Fruit fly (Drosophila melanogaster): ENCODE data around the gene CG17272.
A peak's percentile ranks its signal among the peaks of the same experiment; 100 is the strongest.

Gene CG17272

DNA sequence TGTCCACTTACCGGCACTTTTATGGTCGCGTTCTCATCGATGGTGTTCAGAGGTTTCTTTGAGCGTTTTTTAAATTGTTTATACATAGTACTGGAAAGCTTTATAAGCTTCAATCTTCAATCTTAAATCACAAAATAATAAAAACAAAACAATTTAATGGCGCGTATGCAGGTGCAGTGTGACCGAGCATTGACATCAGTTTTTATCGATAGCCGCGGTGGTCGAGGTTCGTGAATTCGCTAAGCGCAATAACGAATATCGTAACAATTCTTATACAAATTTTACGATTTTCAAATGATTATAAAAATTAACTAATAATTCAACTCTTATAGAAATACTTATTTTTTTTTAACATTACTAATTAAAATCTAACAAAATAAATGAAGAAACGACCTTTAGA is 8.0 kb downstream of the CG17272 start, which contains the start of gene Fancd2 (continued):
- TF ChIP-seq seq (GFP tag; IDR thresholded peaks at IDR 0.05): no peak
- TF ChIP-seq CG1603 (tag; optimal IDR thresholded peaks at IDR 0.05): no peak
- no peak for TF ChIP-seq Neu2 (GFP tag; optimal IDR thresholded peaks at IDR 0.05; ENCODE audit: borderline replicate concordance)
- TF ChIP-seq phol (tag; optimal IDR thresholded peaks at IDR 0.05): peak; percentile 84
- TF ChIP-seq CG10267 (tag; optimal IDR thresholded peaks at IDR 0.05): peak; percentile 22
- TF ChIP-seq Dll (GFP tag; IDR thresholded peaks at IDR 0.05; ENCODE audit: partially characterized antibody): peak; percentile 73
- TF ChIP-seq CG6272 (GFP tag; IDR thresholded peaks at IDR 0.05): no peak
- 0 out of 3 replicates have a peak, but pooled peaks have one; percentile 9 for TF ChIP-seq HLH4C (GFP tag; IDR thresholded peaks at IDR 0.05; ENCODE audit: partially characterized antibody)
- no peak for TF ChIP-seq dimm (GFP tag; IDR thresholded peaks at IDR 0.05)
- no peak for TF ChIP-seq CG10654 (GFP tag; optimal IDR thresholded peaks at IDR 0.05)
- no peak for TF ChIP-seq CG7963 (GFP tag; IDR thresholded peaks at IDR 0.05; ENCODE audit: partially characterized antibody)
- TF ChIP-seq CG3838 (GFP tag; optimal IDR thresholded peaks at IDR 0.05): no peak
- peak; percentile 58; the same call in 1 of the 2 replicates for TF ChIP-seq sna (GFP tag; IDR thresholded peaks at IDR 0.05; ENCODE audit: partially characterized antibody)
- TF ChIP-seq Hey (tag; optimal IDR thresholded peaks at IDR 0.05): no peak
- no peak for TF ChIP-seq CG12071 (GFP tag; optimal IDR thresholded peaks at IDR 0.05)
- peak; percentile 72 for TF ChIP-seq amos (GFP tag; IDR thresholded peaks at IDR 0.05; ENCODE audit: partially characterized antibody)
- TF ChIP-seq nerfin-1 (tag; optimal IDR thresholded peaks at IDR 0.05): no peak
- no peak for TF ChIP-seq Hr51 (GFP tag; optimal IDR thresholded peaks at IDR 0.05)
- TF ChIP-seq Hr3 (GFP tag; optimal IDR thresholded peaks at IDR 0.05): no peak
- no peak for TF ChIP-seq CG7786 (GFP tag; optimal IDR thresholded peaks at IDR 0.05)
- no peak for TF ChIP-seq eyg (GFP tag; optimal IDR thresholded peaks at IDR 0.05)
- TF ChIP-seq jigr1 (GFP tag; IDR thresholded peaks at IDR 0.05): no peak
- TF ChIP-seq CG11695 (GFP tag; IDR thresholded peaks at IDR 0.05): no peak
- TF ChIP-seq chm (GFP tag; IDR thresholded peaks at IDR 0.05): no peak
- TF ChIP-seq unc-4 (GFP tag; IDR thresholded peaks at IDR 0.05; ENCODE audit: partially characterized antibody): peak; percentile 63
- TF ChIP-seq ems (GFP tag; optimal IDR thresholded peaks at IDR 0.05): no peak
- TF ChIP-seq CG3065 (GFP tag; optimal IDR thresholded peaks at IDR 0.05): no peak
- no peak for TF ChIP-seq luna (GFP tag; optimal IDR thresholded peaks at IDR 0.05)
- no peak for TF ChIP-seq eve (GFP tag; optimal IDR thresholded peaks at IDR 0.05)
- TF ChIP-seq emc (GFP tag; optimal IDR thresholded peaks at IDR 0.05): no peak
- TF ChIP-seq prd (optimal IDR thresholded peaks at IDR 0.05): no peak
- TF ChIP-seq prd (GFP tag; IDR thresholded peaks at IDR 0.05): no peak
- TF ChIP-seq Dref (GFP tag; IDR thresholded peaks at IDR 0.05): peak; percentile 80
- TF ChIP-seq Dek (tag; optimal IDR thresholded peaks at IDR 0.05): no peak
- TF ChIP-seq sc (optimal IDR thresholded peaks at IDR 0.05): no peak
- no peak for TF ChIP-seq sc (GFP tag; optimal IDR thresholded peaks at IDR 0.05)
- TF ChIP-seq NC2α (GFP tag; optimal IDR thresholded peaks at IDR 0.05): no peak
- TF ChIP-seq Nf-YB (GFP tag; optimal IDR thresholded peaks at IDR 0.05): no peak
- TF ChIP-seq CG17186 (GFP tag; optimal IDR thresholded peaks at IDR 0.05): peak; percentile 37
- TF ChIP-seq CG1647 (GFP tag; optimal IDR thresholded peaks at IDR 0.05): no peak
- no peak for TF ChIP-seq Asciz (GFP tag; optimal IDR thresholded peaks at IDR 0.05)
- TF ChIP-seq CG2875 (GFP tag; optimal IDR thresholded peaks at IDR 0.05): no peak
- TF ChIP-seq bbx (GFP tag; IDR thresholded peaks at IDR 0.05; ENCODE audit: partially characterized antibody): peak; percentile 56; the same call in 1 of the 2 replicates
- TF ChIP-seq CG31441 (GFP tag; IDR thresholded peaks at IDR 0.05): no peak
- TF ChIP-seq CG10366 (GFP tag; IDR thresholded peaks at IDR 0.05): no peak
- no peak for TF ChIP-seq sqz (GFP tag; optimal IDR thresholded peaks at IDR 0.05)
- no peak for TF ChIP-seq CG8290 (GFP tag; optimal IDR thresholded peaks at IDR 0.05)
- no peak for TF ChIP-seq CG8290 (tag; optimal IDR thresholded peaks at IDR 0.05)
- no peak for TF ChIP-seq CG1602 (GFP tag; optimal IDR thresholded peaks at IDR 0.05)
- no peak for TF ChIP-seq B-H2 (GFP tag; optimal IDR thresholded peaks at IDR 0.05)
- TF ChIP-seq CG4360 (GFP tag; IDR thresholded peaks at IDR 0.05): no peak
- no peak for TF ChIP-seq B-H1 (GFP tag; IDR thresholded peaks at IDR 0.05)
